Worm (Caenorhabditis elegans) whole organism, L4 larva: ENCODE results near the gene alh-3.
A peak's percentile ranks its signal among the peaks of the same experiment; 100 is the strongest.

Source experiments
- F26F4.8 ChIP-seq: fragments of 200-800 bp; sonication (Bioruptor generic); conservative IDR thresholded peaks from 2 replicates; pipeline ENCODE4 v1.3.6; 2022; ENCODE audit warnings: missing genetic modification characterization, missing compliant biosample characterization
- T26A8.4 ChIP-seq: fragments of 200-800 bp; sonication (Bioruptor generic); IDR thresholded peaks from 2 replicates; pipeline ENCODE4 v1.3.6; 2022; ENCODE audit warnings: missing genetic modification characterization, missing compliant biosample characterization
- aha-1 ChIP-seq: fragments of 150-350 bp; peaks from one replicate; lab custom pipeline; 2014; ENCODE audit warnings: missing biosample characterization, missing genetic modification characterization
- arid-1 ChIP-seq: fragments of 200-800 bp; sonication (Bioruptor generic); conservative IDR thresholded peaks from 2 replicates; pipeline ENCODE4 v1.3.6; 2022; ENCODE audit warnings: missing genetic modification reagents, missing genetic modification characterization, missing compliant biosample characterization
- attf-4 ChIP-seq: sonication (generic microtip); optimal IDR thresholded peaks from 3 replicates; lab custom pipeline; 2017; ENCODE audit warnings: missing biosample characterization, missing genetic modification characterization
- ceh-20 ChIP-seq: fragments of 200-800 bp; sonication (Bioruptor generic); IDR thresholded peaks from 2 replicates; pipeline ENCODE4 v1.3.6; 2022; ENCODE audit warnings: missing genetic modification reagents, missing genetic modification characterization, missing compliant biosample characterization
- ceh-28 ChIP-seq: fragments of 150-350 bp; optimal IDR thresholded peaks from 2 replicates; lab custom pipeline; 2014; ENCODE audit warnings: missing biosample characterization, missing genetic modification reagents, missing genetic modification characterization
- ceh-62 ChIP-seq: sonication (generic microtip); optimal IDR thresholded peaks from 2 replicates; lab custom pipeline; 2017; ENCODE audit warnings: missing biosample characterization, missing genetic modification characterization
- ces-1 ChIP-seq: fragments of 150-350 bp; sonication (generic microtip); optimal IDR thresholded peaks from 4 replicates; lab custom pipeline; 2014; ENCODE audit warnings: missing biosample characterization, missing genetic modification reagents, missing genetic modification characterization
- cey-2 ChIP-seq: sonication (generic microtip); optimal IDR thresholded peaks from 3 replicates; lab custom pipeline; 2017; ENCODE audit warnings: missing genetic modification characterization, mild to moderate bottlenecking, missing compliant biosample characterization, antibody characterized with exemption, borderline replicate concordance; ENCODE audit not compliant: insufficient read depth
- daf-16 ChIP-seq, 3 experiments: sonication (generic microtip); optimal IDR thresholded peaks; 2 replicates each; lab custom pipeline; 2016 to 2017; ENCODE audit warnings: missing genetic modification characterization in 3 of 3, missing genetic modification reagents in 3 of 3, mild to moderate bottlenecking in 2 of 3, missing compliant biosample characterization in 2 of 3, missing biosample characterization in 1 of 3, moderate library complexity in 1 of 3
- dmd-6 ChIP-seq: fragments of 200-800 bp; sonication (Bioruptor generic); IDR thresholded peaks from 2 replicates; pipeline ENCODE4 v1.3.6; 2022; ENCODE audit warnings: missing genetic modification reagents, missing genetic modification characterization, missing compliant biosample characterization
- dmd-8 ChIP-seq: fragments of 200-800 bp; sonication (Bioruptor generic); IDR thresholded peaks from 2 replicates; pipeline ENCODE4 v1.3.6; 2022; ENCODE audit warnings: missing genetic modification characterization, missing compliant biosample characterization
- dmd-9 ChIP-seq: fragments of 200-800 bp; sonication (Bioruptor generic); IDR thresholded peaks from 2 replicates; pipeline ENCODE4 v1.3.6; 2022; ENCODE audit warnings: missing genetic modification reagents, missing genetic modification characterization, missing compliant biosample characterization
- dpl-1 ChIP-seq: fragments of 150-350 bp; optimal IDR thresholded peaks from 2 replicates; lab custom pipeline; 2014; ENCODE audit warnings: missing biosample characterization, missing genetic modification reagents, missing genetic modification characterization
- dve-1 ChIP-seq: sonication (generic microtip); optimal IDR thresholded peaks from 2 replicates; lab custom pipeline; 2017; ENCODE audit warnings: antibody characterized with exemption, mild to moderate bottlenecking, missing genetic modification characterization, missing compliant biosample characterization; ENCODE audit not compliant: insufficient read depth
- fkh-10 ChIP-seq: fragments of 150-350 bp; optimal IDR thresholded peaks from 2 replicates; lab custom pipeline; 2014; ENCODE audit warnings: missing biosample characterization, missing genetic modification reagents, missing genetic modification characterization
- gei-8 ChIP-seq: fragments of 200-800 bp; sonication (Bioruptor generic); optimal IDR thresholded peaks from 2 replicates; lab custom pipeline; 2018; ENCODE audit warnings: mild to moderate bottlenecking, missing genetic modification characterization, missing compliant biosample characterization
- hlh-11 ChIP-seq: fragments of 200-800 bp; sonication (Bioruptor generic); optimal IDR thresholded peaks from 2 replicates; lab custom pipeline; 2018; ENCODE audit warnings: mild to moderate bottlenecking, missing genetic modification characterization, missing compliant biosample characterization
- jun-1 ChIP-seq: fragments of 150-350 bp; optimal IDR thresholded peaks from 2 replicates; lab custom pipeline; 2014; ENCODE audit warnings: missing biosample characterization, missing genetic modification reagents, missing genetic modification characterization
- lin-38 ChIP-seq: fragments of 200-800 bp; sonication (Bioruptor generic); IDR thresholded peaks from 2 replicates; pipeline ENCODE4 v1.3.6; 2022; ENCODE audit warnings: missing genetic modification reagents, missing genetic modification characterization, missing compliant biosample characterization
- madf-5 ChIP-seq, 2 experiments: fragments of 200-800 bp; sonication (Bioruptor generic); IDR thresholded peaks; 2 replicates each; pipeline ENCODE4 v1.3.6; 2022; ENCODE audit warnings: missing compliant biosample characterization in 2 of 2, missing genetic modification characterization in 2 of 2
- mep-1 ChIP-seq: fragments of 150-350 bp; sonication (generic microtip); optimal IDR thresholded peaks from 3 replicates; lab custom pipeline; 2014; ENCODE audit warnings: missing biosample characterization, missing genetic modification characterization
- nhr-237 ChIP-seq: sonication (generic microtip); optimal IDR thresholded peaks from 2 replicates; lab custom pipeline; 2017; ENCODE audit warnings: missing biosample characterization, missing genetic modification characterization
- nhr-28 ChIP-seq: fragments of 150-350 bp; optimal IDR thresholded peaks from 2 replicates; lab custom pipeline; 2014; ENCODE audit warnings: missing biosample characterization, missing genetic modification characterization
- nhr-41 ChIP-seq: fragments of 200-800 bp; sonication (Bioruptor generic); IDR thresholded peaks from 2 replicates; pipeline ENCODE4 v1.3.6; 2022; ENCODE audit warnings: missing genetic modification reagents, missing genetic modification characterization, missing compliant biosample characterization
- nhr-6 ChIP-seq: fragments of 150-350 bp; optimal IDR thresholded peaks from 2 replicates; lab custom pipeline; 2014; ENCODE audit warnings: missing biosample characterization, missing genetic modification characterization
- nhr-77 ChIP-seq: fragments of 150-350 bp; optimal IDR thresholded peaks from 2 replicates; lab custom pipeline; 2014; ENCODE audit warnings: missing biosample characterization, missing genetic modification characterization
- pha-4 ChIP-seq, 2 experiments: fragments of 150-350 bp in 1 of 2; fragments of 200-800 bp in 1 of 2; sonication (Bioruptor generic) in 1 of 2; IDR thresholded peaks in 1 of 2; optimal IDR thresholded peaks in 1 of 2; 2 replicates each; pipeline versions ENCODE4 v1.3.6 to Lab custom; 2014 to 2022; ENCODE audit warnings: missing genetic modification characterization in 2 of 2, missing genetic modification reagents in 2 of 2, missing biosample characterization in 1 of 2, missing compliant biosample characterization in 1 of 2
- pqm-1 ChIP-seq: sonication (generic microtip); optimal IDR thresholded peaks from 2 replicates; lab custom pipeline; 2017; ENCODE audit warnings: missing biosample characterization, missing genetic modification characterization
- skn-1 ChIP-seq: fragments of 150-350 bp; optimal IDR thresholded peaks from 2 replicates; lab custom pipeline; 2014; ENCODE audit warnings: missing biosample characterization, missing genetic modification characterization
- tra-1 ChIP-seq: fragments of 200-800 bp; sonication (Bioruptor generic); IDR thresholded peaks from 2 replicates; pipeline ENCODE4 v1.3.6; 2022; ENCODE audit warnings: missing genetic modification reagents, missing genetic modification characterization, missing compliant biosample characterization
- unc-130 ChIP-seq: sonication (generic microtip); optimal IDR thresholded peaks from 2 replicates; lab custom pipeline; 2016; ENCODE audit warnings: missing genetic modification reagents, missing genetic modification characterization, missing compliant biosample characterization
- unc-62 ChIP-seq, 3 experiments: fragments of 150-350 bp in 1 of 3; sonication (generic microtip); optimal IDR thresholded peaks in 2 of 3; peaks in 1 of 3; 1 replicate in 1 of 3; 2 replicates in 2 of 3; lab custom pipeline; 2014 to 2017; ENCODE audit warnings: missing biosample characterization in 3 of 3, missing genetic modification characterization in 3 of 3, missing genetic modification reagents in 3 of 3, missing genotype in 1 of 3
- zip-2 ChIP-seq: fragments of 150-350 bp; optimal IDR thresholded peaks from 2 replicates; lab custom pipeline; 2014; ENCODE audit warnings: missing biosample characterization, missing genetic modification characterization
- ztf-11 ChIP-seq: fragments of 150-350 bp; optimal IDR thresholded peaks from 2 replicates; lab custom pipeline; 2014; ENCODE audit warnings: missing biosample characterization, missing genetic modification characterization

Gene alh-3

ce11 chrIV:11036222-11036621, 13.8 kb downstream of the alh-3 start, which contains the start of gene fkb-1 (continued):
- TF ChIP-seq nhr-28 (tag; lab: Kevin White, UChicago) (peak; percentile 71), attf-4 (no peak), dmd-8 (GFP tag; lab: Robert Waterston, UW) (no peak), unc-130 (no peak), ceh-62 (tag; lab: Kevin White, UChicago) (no peak), F26F4.8 (GFP tag; lab: Robert Waterston, UW) (no peak), nhr-6 (tag; lab: Kevin White, UChicago) (peak; percentile 38), dpl-1 (GFP tag; lab: Kevin White, UChicago) (peak; percentile 71)

ce11 chrIV:11037118-11037719, 14.8 kb downstream of the alh-3 start:
- peak; percentile 50 for TF ChIP-seq dve-1 (tag; lab: Kevin White, UChicago)
- no peak for TF ChIP-seq fkh-10 (GFP tag; lab: Kevin White, UChicago)
- peak; percentile 51 for TF ChIP-seq nhr-28 (tag; lab: Kevin White, UChicago)
- TF ChIP-seq dmd-6 (GFP tag; lab: Robert Waterston, UW): peak; percentile 32; the same call in 1 of the 2 replicates
- TF ChIP-seq cey-2 (tag; lab: Kevin White, UChicago): no peak
- 0 out of 2 replicates have a peak, but pooled peaks have one; percentile 27 for TF ChIP-seq nhr-41 (GFP tag; lab: Robert Waterston, UW)
- no peak for TF ChIP-seq madf-5 (GFP tag; IDR thresholded peaks at IDR 0.05; lab: Robert Waterston, UW)
- no peak for TF ChIP-seq gei-8 (GFP tag; lab: Kevin White, UChicago)
- no peak for TF ChIP-seq dmd-9 (GFP tag; lab: Robert Waterston, UW)
- no peak for TF ChIP-seq daf-16 (GFP tag; optimal IDR thresholded peaks at IDR 0.05; lab: Kevin White, UChicago)
- peak; percentile 74 for TF ChIP-seq daf-16 (tag; optimal IDR thresholded peaks at IDR 0.05; lab: Kevin White, UChicago)
- peak; percentile 14 for TF ChIP-seq lin-38 (GFP tag; lab: Robert Waterston, UW)
- no peak for TF ChIP-seq dmd-8 (GFP tag; lab: Robert Waterston, UW)
- TF ChIP-seq zip-2 (tag; lab: Kevin White, UChicago): no peak
- TF ChIP-seq pha-4 (GFP tag; IDR thresholded peaks at IDR 0.05; lab: Robert Waterston, UW): peak; percentile 39; the same call in 1 of the 2 replicates
- TF ChIP-seq pha-4 (tag; optimal IDR thresholded peaks at IDR 0.05; lab: Kevin White, UChicago): no peak
- no peak for TF ChIP-seq nhr-6 (tag; lab: Kevin White, UChicago)
- TF ChIP-seq ceh-28 (tag; lab: Kevin White, UChicago): no peak
- TF ChIP-seq ztf-11: no peak
- TF ChIP-seq hlh-11: peak; percentile 22
- no peak for TF ChIP-seq jun-1
- no peak for TF ChIP-seq ceh-20 (GFP tag; lab: Robert Waterston, UW)
- 0 out of 2 replicates have a peak, but pooled peaks have one; percentile 18 for TF ChIP-seq arid-1 (GFP tag; lab: Robert Waterston, UW)
- no peak for TF ChIP-seq nhr-237
- TF ChIP-seq tra-1 (GFP tag; lab: Robert Waterston, UW): no peak
- no peak for TF ChIP-seq mep-1 (tag; lab: Kevin White, UChicago)
- TF ChIP-seq ces-1 (GFP tag; lab: Kevin White, UChicago): peak; percentile 11
- TF ChIP-seq pqm-1: peak; percentile 38
- 0 out of 2 replicates have a peak, but pooled peaks have one; percentile 33 for TF ChIP-seq T26A8.4
- TF ChIP-seq nhr-77 (tag; lab: Kevin White, UChicago): peak; percentile 52
- no peak for TF ChIP-seq skn-1 (tag; lab: Kevin White, UChicago)
- peak; percentile 30 for TF ChIP-seq aha-1 (tag; lab: Kevin White, UChicago)

ce11 chrIV:11038218-11038617, 15.8 kb downstream of the alh-3 start:
- TF ChIP-seq unc-62 (GFP tag; optimal IDR thresholded peaks at IDR 0.05 in 1 of 2; lab: Kevin White, UChicago): peak in 1 of 2 experiments; percentile 43
- TF ChIP-seq unc-62 (tag; optimal IDR thresholded peaks at IDR 0.05; lab: Kevin White, UChicago): no peak
- TF ChIP-seq dmd-8 (GFP tag; lab: Robert Waterston, UW): no peak
